Worm (Caenorhabditis elegans) whole organism, L2 larva: ENCODE results near the gene clec-51.

Experiments used
- ZK546.5 ChIP-seq: sonication (generic microtip); optimal IDR thresholded peaks from 2 replicates; lab custom pipeline; 2017; ENCODE audit warnings: missing biosample characterization, missing genetic modification characterization
- alr-1 ChIP-seq: fragments of 150-350 bp; optimal IDR thresholded peaks from 2 replicates; lab custom pipeline; 2014; ENCODE audit warnings: missing biosample characterization, missing genetic modification characterization
- ama-1 ChIP-seq: fragments of 150-350 bp; optimal IDR thresholded peaks from 2 replicates; lab custom pipeline; 2018; ENCODE audit warnings: inconsistent platforms
- ceh-82 ChIP-seq: fragments of 150-350 bp; optimal IDR thresholded peaks from 2 replicates; lab custom pipeline; 2014; ENCODE audit warnings: missing biosample characterization, missing genetic modification characterization
- elt-3 ChIP-seq: sonication (generic microtip); optimal IDR thresholded peaks from 2 replicates; lab custom pipeline; 2017; ENCODE audit warnings: missing biosample characterization, missing genetic modification characterization
- nhr-11 ChIP-seq: fragments of 150-350 bp; optimal IDR thresholded peaks from 2 replicates; lab custom pipeline; 2014; ENCODE audit warnings: missing biosample characterization, missing genetic modification characterization

- no peak for TF ChIP-seq ama-1 (lab: Kevin White, UChicago)
- TF ChIP-seq alr-1 (tag; lab: Kevin White, UChicago): peak; percentile 32
- TF ChIP-seq nhr-11 (tag; lab: Kevin White, UChicago): no peak
- no peak for TF ChIP-seq elt-3
- no peak for TF ChIP-seq ceh-82 (tag; lab: Kevin White, UChicago)
- no peak for TF ChIP-seq ZK546.5 (tag; lab: Kevin White, UChicago)
Measured at ce11 chrIV:8183313-8183712, 19.7 kb upstream of the clec-51 start.
